Worm (Caenorhabditis elegans): ENCODE data around the gene rbc-2.

rbc-2 gene

ce11 chrIII:2576360-2577259, 48.1 kb upstream of the rbc-2 start:
- peak; percentile 79 for TF ChIP-seq fos-1 (tag; optimal IDR thresholded peaks at IDR 0.05)
- peak; percentile 47 to 82 for TF ChIP-seq lsy-2 (tag; optimal IDR thresholded peaks at IDR 0.05)
- peak in 1 of 2 experiments; percentile 5 for TF ChIP-seq mdl-1 (tag; optimal IDR thresholded peaks at IDR 0.05)
- TF ChIP-seq skn-1 (tag; optimal IDR thresholded peaks at IDR 0.05), result no peak
- TF ChIP-seq gmeb-1 (tag; optimal IDR thresholded peaks at IDR 0.05), result peak; percentile 30
- peak; percentile 63 for TF ChIP-seq C34F6.9 (tag; optimal IDR thresholded peaks at IDR 0.05)
- peak; percentile 73 for TF ChIP-seq lin-13 (GFP tag; optimal IDR thresholded peaks at IDR 0.05)
- no peak for TF ChIP-seq unc-62 (GFP tag; optimal IDR thresholded peaks at IDR 0.05)
- peak; percentile 30 for TF ChIP-seq snpc-4 (tag; optimal IDR thresholded peaks at IDR 0.05)
- peak; percentile 45 for TF ChIP-seq sem-4 (tag; optimal IDR thresholded peaks at IDR 0.05)
- no peak for TF ChIP-seq nhr-21 (tag; optimal IDR thresholded peaks at IDR 0.05)
- TF ChIP-seq zag-1 (tag; optimal IDR thresholded peaks at IDR 0.05), result peak; percentile 88
- TF ChIP-seq unc-55 (GFP tag; optimal IDR thresholded peaks at IDR 0.05), result peak; percentile 88
- TF ChIP-seq nhr-12 (tag; optimal IDR thresholded peaks at IDR 0.05), result no peak
- peak; percentile 76 for TF ChIP-seq crh-2 (tag; optimal IDR thresholded peaks at IDR 0.05)
- TF ChIP-seq Y55F3AM.14 (GFP tag; optimal IDR thresholded peaks at IDR 0.05), result peak; percentile 75
- TF ChIP-seq ztf-4 (tag; optimal IDR thresholded peaks at IDR 0.05), result no peak
- TF ChIP-seq ama-1 (optimal IDR thresholded peaks at IDR 0.05), result peak; percentile 6
- peak; percentile 3 for TF ChIP-seq F13H6.1 (tag; optimal IDR thresholded peaks at IDR 0.05)
- peak; percentile 7 for TF ChIP-seq egl-27 (tag; optimal IDR thresholded peaks at IDR 0.05)
- TF ChIP-seq nhr-129 (tag; optimal IDR thresholded peaks at IDR 0.05), result peak; percentile 89
- TF ChIP-seq lin-11 (tag; optimal IDR thresholded peaks at IDR 0.05), result no peak
- TF ChIP-seq R02D3.7 (tag; optimal IDR thresholded peaks at IDR 0.05), result no peak
- TF ChIP-seq blmp-1 (tag; optimal IDR thresholded peaks at IDR 0.05; ENCODE audit: insufficient read depth), result peak; percentile 1

- TF ChIP-seq nhr-10 (tag; optimal IDR thresholded peaks at IDR 0.05) (no peak), aly-2 (tag; optimal IDR thresholded peaks at IDR 0.05) (no peak), unc-62 (GFP tag; optimal IDR thresholded peaks at IDR 0.05) (no peak), nhr-23 (tag; optimal IDR thresholded peaks at IDR 0.05) (no peak), ztf-11 (tag; optimal IDR thresholded peaks at IDR 0.05) (no peak), C34F6.9 (tag; optimal IDR thresholded peaks at IDR 0.05) (no peak), sma-3 (GFP tag; optimal IDR thresholded peaks at IDR 0.05) (no peak), nhr-237 (tag; optimal IDR thresholded peaks at IDR 0.05) (no peak), ama-1 (optimal IDR thresholded peaks at IDR 0.05) (no peak)
These were observed 47.2 kb upstream of the rbc-2 start, which contains the start of gene Y54F10AR.1 for ce11 chrIII:2575635-2576164. Gene Y54F10AR.1, minus strand, starts transcription at chrIII:2575685.

- no peak for TF ChIP-seq nhr-25 (tag; optimal IDR thresholded peaks at IDR 0.05)
- TF ChIP-seq peb-1 (tag; optimal IDR thresholded peaks at IDR 0.05), result no peak
- no peak for TF ChIP-seq R02D3.7 (tag; optimal IDR thresholded peaks at IDR 0.05)
- TF ChIP-seq nhr-23 (tag; optimal IDR thresholded peaks at IDR 0.05), result no peak
- no peak for TF ChIP-seq dmd-4 (tag; optimal IDR thresholded peaks at IDR 0.05)
- TF ChIP-seq zag-1 (tag; optimal IDR thresholded peaks at IDR 0.05), result no peak
- TF ChIP-seq nhr-77 (tag; optimal IDR thresholded peaks at IDR 0.05), result no peak
- TF ChIP-seq nhr-129 (tag; optimal IDR thresholded peaks at IDR 0.05), result no peak
- TF ChIP-seq Y55F3AM.14 (GFP tag; optimal IDR thresholded peaks at IDR 0.05), result no peak
- no peak for TF ChIP-seq mdl-1 (tag; optimal IDR thresholded peaks at IDR 0.05)
- TF ChIP-seq nhr-237 (tag; optimal IDR thresholded peaks at IDR 0.05), result no peak
- TF ChIP-seq nhr-11 (tag; optimal IDR thresholded peaks at IDR 0.05), result no peak
- no peak for TF ChIP-seq unc-55 (GFP tag; optimal IDR thresholded peaks at IDR 0.05)
- TF ChIP-seq fos-1 (tag; optimal IDR thresholded peaks at IDR 0.05), result no peak
- TF ChIP-seq ceh-82 (tag; optimal IDR thresholded peaks at IDR 0.05), result no peak
- TF ChIP-seq nhr-12 (tag; optimal IDR thresholded peaks at IDR 0.05), result no peak
- TF ChIP-seq lin-39 (tag; optimal IDR thresholded peaks at IDR 0.05), result no peak
- no peak for TF ChIP-seq unc-39 (tag; optimal IDR thresholded peaks at IDR 0.05)
- no peak for TF ChIP-seq gmeb-1 (tag; optimal IDR thresholded peaks at IDR 0.05)
These were observed 43.9 kb upstream of the rbc-2 start for ce11 chrIII:2572421-2572820.

Data from whole organism, L2 larva.